Worm (Caenorhabditis elegans) whole organism, L1 larva: ENCODE data around the gene cysl-4.

Source experiments
- grh-1 ChIP-seq: fragments of 200-800 bp; sonication (Bioruptor generic); IDR thresholded peaks from 2 replicates; pipeline ENCODE4 v1.3.6; 2022; ENCODE audit warnings: missing genetic modification reagents, missing genetic modification characterization, missing compliant biosample characterization
- nhr-237 ChIP-seq: fragments of 150-350 bp; optimal IDR thresholded peaks from 2 replicates; lab custom pipeline; 2014; ENCODE audit warnings: missing biosample characterization, missing genetic modification characterization
- nhr-90 ChIP-seq: sonication (generic microtip); optimal IDR thresholded peaks from 2 replicates; lab custom pipeline; 2016; ENCODE audit warnings: mild to moderate bottlenecking, missing genetic modification characterization, missing compliant biosample characterization; ENCODE audit not compliant: poor library complexity

- TF ChIP-seq nhr-90 = no peak
- TF ChIP-seq grh-1 (GFP tag; lab: Robert Waterston, UW) = no peak
- TF ChIP-seq nhr-237 (tag; lab: Kevin White, UChicago) = no peak
Measured at ce11 chrV:1964806-1965205, 40.0 kb upstream of the cysl-4 start, which contains the start of gene srj-15.
